Fruit fly (Drosophila melanogaster) whole organism, prepupa: ENCODE results near the gene CG14452.

ENCODE experiments used
- Blimp-1 ChIP-seq: fragments of 200-800 bp; sonication (Bioruptor generic); optimal IDR thresholded peaks from 3 replicates; lab custom pipeline; 2017; ENCODE audit warnings: missing biosample characterization, missing genetic modification characterization, mild to moderate bottlenecking, moderate library complexity, missing genetic modification reagents
- CG10669 ChIP-seq: fragments of 200-800 bp; sonication (Bioruptor generic); optimal IDR thresholded peaks from 3 replicates; lab custom pipeline; 2018; ENCODE audit warnings: missing biosample characterization, mild to moderate bottlenecking, missing genetic modification characterization, moderate library complexity
- CG11294 ChIP-seq: fragments of 200-800 bp; sonication (Bioruptor generic); IDR thresholded peaks from 2 replicates; pipeline ENCODE4 v1.3.6; 2022; ENCODE audit warnings: missing biosample characterization, missing genetic modification characterization
- CG15336 ChIP-seq: fragments of 200-800 bp; sonication (Bioruptor generic); IDR thresholded peaks from 2 replicates; pipeline ENCODE4 v1.3.6; 2022; ENCODE audit warnings: missing biosample characterization, missing genetic modification characterization
- CG1621 ChIP-seq: fragments of 200-800 bp; sonication (Bioruptor generic); optimal IDR thresholded peaks from 3 replicates; lab custom pipeline; 2018; ENCODE audit warnings: missing biosample characterization, mild to moderate bottlenecking, missing genetic modification characterization
- CG16779 ChIP-seq: fragments of 200-800 bp; sonication (Bioruptor generic); optimal IDR thresholded peaks from 3 replicates; lab custom pipeline; 2017; ENCODE audit warnings: missing biosample characterization, mild to moderate bottlenecking, missing genetic modification characterization
- CG34406 ChIP-seq: fragments of 200-800 bp; sonication (Bioruptor generic); optimal IDR thresholded peaks from 3 replicates; lab custom pipeline; 2016; ENCODE audit warnings: missing biosample characterization, missing genetic modification characterization
- CG4318 ChIP-seq: fragments of 200-800 bp; sonication (Bioruptor generic); optimal IDR thresholded peaks from 3 replicates; lab custom pipeline; 2017; ENCODE audit warnings: missing biosample characterization, mild to moderate bottlenecking, missing genetic modification characterization
- CG6163 ChIP-seq: fragments of 200-800 bp; sonication (Bioruptor generic); IDR thresholded peaks from 3 replicates; pipeline ENCODE4 v1.3.6; 2022; ENCODE audit warnings: missing biosample characterization, missing genetic modification characterization
- CG6276 ChIP-seq: fragments of 200-800 bp; sonication (Bioruptor generic); optimal IDR thresholded peaks from 2 replicates; lab custom pipeline; 2017; ENCODE audit warnings: missing biosample characterization, mild to moderate bottlenecking, missing genetic modification characterization
- CG6792 ChIP-seq: fragments of 200-800 bp; sonication (Bioruptor generic); optimal IDR thresholded peaks from 3 replicates; lab custom pipeline; 2016; ENCODE audit warnings: missing biosample characterization, missing genetic modification characterization
- CG6808 ChIP-seq: fragments of 200-800 bp; sonication (Bioruptor generic); optimal IDR thresholded peaks from 3 replicates; lab custom pipeline; 2017; ENCODE audit warnings: missing biosample characterization, missing genetic modification characterization, mild to moderate bottlenecking, moderate library complexity, missing genetic modification reagents
- CG6854 ChIP-seq: fragments of 200-800 bp; sonication (Bioruptor generic); optimal IDR thresholded peaks from 2 replicates; lab custom pipeline; 2017; ENCODE audit warnings: missing biosample characterization, mild to moderate bottlenecking, missing genetic modification characterization
- CG7368 ChIP-seq: fragments of 200-800 bp; sonication (Bioruptor generic); optimal IDR thresholded peaks from 3 replicates; lab custom pipeline; 2016; ENCODE audit warnings: missing biosample characterization, missing genetic modification characterization
- CG8319 ChIP-seq: fragments of 200-800 bp; sonication (Bioruptor generic); optimal IDR thresholded peaks from 3 replicates; lab custom pipeline; 2016; ENCODE audit warnings: missing biosample characterization, missing genetic modification characterization
- CG9139 ChIP-seq: fragments of 200-800 bp; sonication (Bioruptor generic); optimal IDR thresholded peaks from 3 replicates; lab custom pipeline; 2017; ENCODE audit warnings: missing biosample characterization, mild to moderate bottlenecking, missing genetic modification characterization
- Eip75B ChIP-seq: fragments of 200-800 bp; sonication (Bioruptor generic); optimal IDR thresholded peaks from 3 replicates; lab custom pipeline; 2016; ENCODE audit warnings: missing biosample characterization, missing genetic modification characterization
- Ets96B ChIP-seq: fragments of 200-800 bp; optimal IDR thresholded peaks from 2 replicates; lab custom pipeline; 2019; ENCODE audit warnings: missing biosample characterization, mild to moderate bottlenecking, missing genetic modification characterization, moderate library complexity
- Hr38 ChIP-seq: sonication (Bioruptor generic); optimal IDR thresholded peaks from 2 replicates; lab custom pipeline; 2016; ENCODE audit warnings: missing biosample characterization, missing genetic modification characterization
- Hr39 ChIP-seq: fragments of 200-800 bp; sonication (Bioruptor generic); optimal IDR thresholded peaks from 2 replicates; lab custom pipeline; 2016; ENCODE audit warnings: missing biosample characterization, missing genetic modification characterization
- Hr4 ChIP-seq: fragments of 200-800 bp; sonication (Bioruptor generic); optimal IDR thresholded peaks from 3 replicates; lab custom pipeline; 2016; ENCODE audit warnings: missing biosample characterization, missing genetic modification characterization
- Lpt ChIP-seq: fragments of 200-800 bp; sonication (Bioruptor generic); optimal IDR thresholded peaks from 3 replicates; lab custom pipeline; 2016; ENCODE audit warnings: missing biosample characterization, missing genetic modification characterization
- Sox102F ChIP-seq: fragments of 200-800 bp; sonication (Bioruptor generic); optimal IDR thresholded peaks from 2 replicates; lab custom pipeline; 2016; ENCODE audit warnings: missing biosample characterization, mild to moderate bottlenecking, missing genetic modification characterization
- achi ChIP-seq: fragments of 200-800 bp; sonication (Bioruptor generic); optimal IDR thresholded peaks from 3 replicates; lab custom pipeline; 2016; ENCODE audit warnings: missing biosample characterization, missing genetic modification characterization
- acj6 ChIP-seq: fragments of 200-800 bp; sonication (Bioruptor generic); optimal IDR thresholded peaks from 3 replicates; lab custom pipeline; 2016; ENCODE audit warnings: missing biosample characterization, missing genetic modification characterization
- dac ChIP-seq: fragments of 200-800 bp; sonication (Bioruptor generic); optimal IDR thresholded peaks from 2 replicates; lab custom pipeline; 2017; ENCODE audit warnings: missing biosample characterization, mild to moderate bottlenecking, missing genetic modification characterization
- dsx ChIP-seq: fragments of 200-800 bp; optimal IDR thresholded peaks from 3 replicates; lab custom pipeline; 2019; ENCODE audit warnings: missing biosample characterization, mild to moderate bottlenecking, missing genetic modification characterization, moderate library complexity; ENCODE audit not compliant: poor library complexity, severe bottlenecking
- eg ChIP-seq: fragments of 200-800 bp; sonication (Bioruptor generic); IDR thresholded peaks from 3 replicates; pipeline ENCODE4 v1.3.6; 2022; ENCODE audit warnings: missing biosample characterization, missing genetic modification characterization
- esn ChIP-seq: fragments of 200-800 bp; sonication (Bioruptor generic); optimal IDR thresholded peaks from 2 replicates; lab custom pipeline; 2016; ENCODE audit warnings: missing biosample characterization, mild to moderate bottlenecking, missing genetic modification characterization, moderate library complexity
- fd85E ChIP-seq: fragments of 200-800 bp; sonication (Bioruptor generic); optimal IDR thresholded peaks from 3 replicates; lab custom pipeline; 2016; ENCODE audit warnings: missing biosample characterization, missing genetic modification characterization
- fkh ChIP-seq: fragments of 200-800 bp; sonication (Bioruptor generic); optimal IDR thresholded peaks from 3 replicates; lab custom pipeline; 2017; ENCODE audit warnings: missing biosample characterization, mild to moderate bottlenecking, missing genetic modification characterization, moderate library complexity
- lz ChIP-seq: fragments of 200-800 bp; sonication (Bioruptor generic); optimal IDR thresholded peaks from 3 replicates; lab custom pipeline; 2016; ENCODE audit warnings: missing biosample characterization, missing genetic modification characterization
- net ChIP-seq: fragments of 200-800 bp; sonication (Bioruptor generic); optimal IDR thresholded peaks from 3 replicates; lab custom pipeline; 2016; ENCODE audit warnings: missing biosample characterization, missing genetic modification characterization
- spab ChIP-seq: fragments of 200-800 bp; sonication (Bioruptor generic); optimal IDR thresholded peaks from 2 replicates; lab custom pipeline; 2017; ENCODE audit warnings: missing biosample characterization, mild to moderate bottlenecking, missing genetic modification characterization, missing genetic modification reagents
- svp ChIP-seq: fragments of 200-800 bp; sonication (Bioruptor generic); peaks from one replicate; lab custom pipeline; 2016; ENCODE audit warnings: missing biosample characterization, missing genetic modification characterization
- topi ChIP-seq: fragments of 200-800 bp; sonication (Bioruptor generic); optimal IDR thresholded peaks from 3 replicates; lab custom pipeline; 2016; ENCODE audit warnings: missing biosample characterization, missing genetic modification characterization

The CG14452 gene

dm6 chr3L:22695653-22696052 is at the start of gene CG14452:
CG14452 (plus strand) TSS chr3L:22695953.
- TF ChIP-seq CG11294, result no peak
- no peak for TF ChIP-seq CG4318 (GFP tag; lab: Kevin White, UChicago)
- no peak for TF ChIP-seq dac (GFP tag; lab: Kevin White, UChicago)
- no peak for TF ChIP-seq CG8319 (GFP tag; lab: Kevin White, UChicago)
- TF ChIP-seq CG6276 (GFP tag; lab: Kevin White, UChicago), result no peak
- TF ChIP-seq CG6163 (GFP tag; lab: Robert Waterston, UW), result no peak
- TF ChIP-seq lz (GFP tag; lab: Kevin White, UChicago), result no peak
- no peak for TF ChIP-seq Ets96B (tag; lab: Kevin White, UChicago)
- no peak for TF ChIP-seq spab (GFP tag; lab: Kevin White, UChicago)
- no peak for TF ChIP-seq fd85E (GFP tag; lab: Kevin White, UChicago)
- no peak for TF ChIP-seq Hr4
- TF ChIP-seq CG16779 (tag; lab: Kevin White, UChicago), result no peak
- no peak for TF ChIP-seq CG15336 (GFP tag; lab: Robert Waterston, UW)
- no peak for TF ChIP-seq CG34406 (GFP tag; lab: Kevin White, UChicago)
- no peak for TF ChIP-seq esn (GFP tag; lab: Kevin White, UChicago)
- no peak for TF ChIP-seq Sox102F
- TF ChIP-seq Hr39 (GFP tag; lab: Kevin White, UChicago), result no peak

- TF ChIP-seq CG9139 (no peak), Ets96B (tag; lab: Kevin White, UChicago) (no peak), CG7368 (no peak), fd85E (GFP tag; lab: Kevin White, UChicago) (no peak), CG1621 (tag; lab: Kevin White, UChicago) (no peak), Lpt (no peak), CG6854 (no peak), dsx (GFP tag; lab: Kevin White, UChicago) (no peak), achi (GFP tag; lab: Kevin White, UChicago) (no peak), Hr38 (GFP tag; lab: Kevin White, UChicago) (no peak), acj6 (no peak), CG15336 (GFP tag; lab: Robert Waterston, UW) (no peak), Eip75B (GFP tag; lab: Kevin White, UChicago) (no peak), eg (GFP tag; lab: Robert Waterston, UW) (no peak), CG11294 (no peak), fkh (no peak), CG6792 (no peak), CG6163 (GFP tag; lab: Robert Waterston, UW) (no peak), CG6276 (GFP tag; lab: Kevin White, UChicago) (no peak)
These were observed 49.7 kb upstream of the CG14452 start, which contains the start of gene CG33767 for dm6 chr3L:22646007-22646406. CG33767 (plus strand) TSS chr3L:22646307.

- no peak for TF ChIP-seq CG34406 (GFP tag; lab: Kevin White, UChicago)
- no peak for TF ChIP-seq topi (GFP tag; lab: Kevin White, UChicago)
- TF ChIP-seq CG10669 (GFP tag; lab: Kevin White, UChicago), result no peak
- no peak for TF ChIP-seq CG6854
- no peak for TF ChIP-seq CG9139
- TF ChIP-seq CG6808, result no peak
- TF ChIP-seq acj6, result no peak
- TF ChIP-seq Blimp-1 (GFP tag; lab: Kevin White, UChicago), result no peak
- TF ChIP-seq net (GFP tag; lab: Kevin White, UChicago), result no peak
These were observed 48.9 kb upstream of the CG14452 start, which contains the start of gene CG33768 for dm6 chr3L:22646863-22647262. CG33768 (plus strand) TSS chr3L:22647163.

dm6 chr3L:22647627-22648026 is 48.1 kb upstream of the CG14452 start, which contains the start of gene CG33769:
CG33769 (plus strand) TSS chr3L:22647927.
- TF ChIP-seq svp (GFP tag; lab: Kevin White, UChicago) (no peak), Lpt (no peak)
